Worm (Caenorhabditis elegans) whole organism, L2 larva: ENCODE results near the gene F35F10.14.
"Not testable (repeated sequence)": the region's sequence is repeated elsewhere in the genome, so short reads cannot be mapped to it uniquely, and the experiment has no call there.

Experiments
- C34F6.9 ChIP-seq: fragments of 150-350 bp; optimal IDR thresholded peaks from 2 replicates; lab custom pipeline; 2014; ENCODE audit warnings: missing biosample characterization, missing genetic modification characterization
- F13H6.1 ChIP-seq: sonication (generic microtip); optimal IDR thresholded peaks from 2 replicates; lab custom pipeline; 2016; ENCODE audit warnings: missing genetic modification characterization, missing compliant biosample characterization
- Y55F3AM.14 ChIP-seq: fragments of 200-800 bp; sonication (Bioruptor generic); optimal IDR thresholded peaks from 2 replicates; lab custom pipeline; 2018; ENCODE audit warnings: mild to moderate bottlenecking, missing genetic modification characterization, missing compliant biosample characterization
- ZK546.5 ChIP-seq: sonication (generic microtip); optimal IDR thresholded peaks from 2 replicates; lab custom pipeline; 2017; ENCODE audit warnings: missing biosample characterization, missing genetic modification characterization
- alr-1 ChIP-seq: fragments of 150-350 bp; optimal IDR thresholded peaks from 2 replicates; lab custom pipeline; 2014; ENCODE audit warnings: missing biosample characterization, missing genetic modification characterization
- aly-2 ChIP-seq: fragments of 150-350 bp; optimal IDR thresholded peaks from 2 replicates; lab custom pipeline; 2014; ENCODE audit warnings: missing biosample characterization, missing genetic modification characterization
- ama-1 ChIP-seq: fragments of 150-350 bp; optimal IDR thresholded peaks from 2 replicates; lab custom pipeline; 2018; ENCODE audit warnings: inconsistent platforms
- ceh-16 ChIP-seq: fragments of 150-350 bp; optimal IDR thresholded peaks from 2 replicates; lab custom pipeline; 2014; ENCODE audit warnings: missing biosample characterization, missing genetic modification characterization
- crh-2 ChIP-seq: sonication (generic microtip); optimal IDR thresholded peaks from 2 replicates; lab custom pipeline; 2017; ENCODE audit warnings: missing biosample characterization, missing genetic modification characterization
- dmd-4 ChIP-seq: sonication (generic microtip); optimal IDR thresholded peaks from 2 replicates; lab custom pipeline; 2017; ENCODE audit warnings: missing biosample characterization, missing genetic modification characterization
- egl-27 ChIP-seq: sonication (generic microtip); optimal IDR thresholded peaks from 3 replicates; lab custom pipeline; 2017; ENCODE audit warnings: missing biosample characterization, missing genetic modification reagents, missing genetic modification characterization
- elt-1 ChIP-seq: fragments of 150-350 bp; optimal IDR thresholded peaks from 2 replicates; lab custom pipeline; 2014; ENCODE audit warnings: missing biosample characterization, missing genetic modification characterization
- elt-3 ChIP-seq: sonication (generic microtip); optimal IDR thresholded peaks from 2 replicates; lab custom pipeline; 2017; ENCODE audit warnings: missing biosample characterization, missing genetic modification characterization
- fos-1 ChIP-seq: fragments of 150-350 bp; optimal IDR thresholded peaks from 2 replicates; lab custom pipeline; 2014; ENCODE audit warnings: missing biosample characterization, missing genetic modification characterization
- lin-11 ChIP-seq: fragments of 150-350 bp; sonication (generic microtip); optimal IDR thresholded peaks from 2 replicates; lab custom pipeline; 2014; ENCODE audit warnings: missing biosample characterization, missing genetic modification characterization, inconsistent platforms, mixed read lengths
- lin-13 ChIP-seq: fragments of 150-350 bp; optimal IDR thresholded peaks from 2 replicates; lab custom pipeline; 2014; ENCODE audit warnings: missing biosample characterization, missing genetic modification reagents, missing genetic modification characterization
- lsy-2 ChIP-seq, 2 experiments: fragments of 150-350 bp in 1 of 2; sonication (generic microtip) in 1 of 2; optimal IDR thresholded peaks; 2 replicates each; lab custom pipeline; 2014 to 2017; ENCODE audit warnings: missing biosample characterization in 2 of 2, missing genetic modification characterization in 2 of 2
- mab-5 ChIP-seq: fragments of 150-350 bp; optimal IDR thresholded peaks from 2 replicates; lab custom pipeline; 2014; ENCODE audit warnings: missing biosample characterization, missing genetic modification characterization
- mdl-1 ChIP-seq, 2 experiments: fragments of 150-350 bp in 1 of 2; sonication (generic microtip) in 1 of 2; optimal IDR thresholded peaks; 2 replicates each; lab custom pipeline; 2017; ENCODE audit warnings: missing biosample characterization in 2 of 2, missing genetic modification characterization in 2 of 2
- nhr-11 ChIP-seq: fragments of 150-350 bp; optimal IDR thresholded peaks from 2 replicates; lab custom pipeline; 2014; ENCODE audit warnings: missing biosample characterization, missing genetic modification characterization
- nhr-12 ChIP-seq: fragments of 150-350 bp; optimal IDR thresholded peaks from 2 replicates; lab custom pipeline; 2014; ENCODE audit warnings: missing biosample characterization, missing genetic modification characterization
- nhr-129 ChIP-seq: fragments of 150-350 bp; optimal IDR thresholded peaks from 2 replicates; lab custom pipeline; 2014; ENCODE audit warnings: missing biosample characterization, missing genetic modification characterization
- nhr-21 ChIP-seq: fragments of 150-350 bp; optimal IDR thresholded peaks from 2 replicates; lab custom pipeline; 2014; ENCODE audit warnings: missing biosample characterization, missing genetic modification characterization
- nhr-23 ChIP-seq: fragments of 150-350 bp; optimal IDR thresholded peaks from 2 replicates; lab custom pipeline; 2014; ENCODE audit warnings: missing biosample characterization, missing genetic modification reagents, missing genetic modification characterization
- nhr-237 ChIP-seq: fragments of 150-350 bp; optimal IDR thresholded peaks from 2 replicates; lab custom pipeline; 2014; ENCODE audit warnings: missing biosample characterization, missing genetic modification characterization
- nhr-25 ChIP-seq: fragments of 150-350 bp; sonication (generic microtip); optimal IDR thresholded peaks from 3 replicates; lab custom pipeline; 2014; ENCODE audit warnings: missing biosample characterization, missing genetic modification characterization
- nhr-77 ChIP-seq: fragments of 150-350 bp; optimal IDR thresholded peaks from 2 replicates; lab custom pipeline; 2014; ENCODE audit warnings: missing biosample characterization, missing genetic modification characterization
- peb-1 ChIP-seq: fragments of 150-350 bp; optimal IDR thresholded peaks from 2 replicates; lab custom pipeline; 2014; ENCODE audit warnings: missing biosample characterization, missing genetic modification characterization
- sem-4 ChIP-seq: fragments of 150-350 bp; optimal IDR thresholded peaks from 2 replicates; lab custom pipeline; 2014; ENCODE audit warnings: missing biosample characterization, missing genetic modification reagents, missing genetic modification characterization
- sma-3 ChIP-seq: sonication (generic microtip); optimal IDR thresholded peaks from 2 replicates; lab custom pipeline; 2016; ENCODE audit warnings: missing genetic modification reagents, missing genetic modification characterization, missing compliant biosample characterization
- sma-9 ChIP-seq, 2 experiments: fragments of 150-350 bp in 1 of 2; sonication (generic microtip) in 1 of 2; optimal IDR thresholded peaks; 2 replicates each; lab custom pipeline; 2014 to 2016; ENCODE audit warnings: missing genetic modification characterization in 2 of 2, mild to moderate bottlenecking in 1 of 2, missing biosample characterization in 1 of 2, missing compliant biosample characterization in 1 of 2, missing genetic modification reagents in 1 of 2, moderate library complexity in 1 of 2
- unc-39 ChIP-seq: fragments of 150-350 bp; optimal IDR thresholded peaks from 2 replicates; lab custom pipeline; 2014; ENCODE audit warnings: missing biosample characterization, missing genetic modification characterization
- unc-55 ChIP-seq: fragments of 150-350 bp; sonication (generic microtip); optimal IDR thresholded peaks from 3 replicates; lab custom pipeline; 2014; ENCODE audit warnings: missing biosample characterization, missing genetic modification reagents, missing genetic modification characterization
- unc-62 ChIP-seq: fragments of 150-350 bp; optimal IDR thresholded peaks from 2 replicates; lab custom pipeline; 2014; ENCODE audit warnings: missing biosample characterization, missing genetic modification reagents, missing genetic modification characterization
- zag-1 ChIP-seq: fragments of 150-350 bp; optimal IDR thresholded peaks from 2 replicates; lab custom pipeline; 2014; ENCODE audit warnings: missing biosample characterization, missing genetic modification characterization
- ztf-11 ChIP-seq: sonication (generic microtip); optimal IDR thresholded peaks from 2 replicates; lab custom pipeline; 2017; ENCODE audit warnings: missing biosample characterization, missing genetic modification characterization
- ztf-4 ChIP-seq: fragments of 150-350 bp; optimal IDR thresholded peaks from 2 replicates; lab custom pipeline; 2014; ENCODE audit warnings: missing biosample characterization, missing genetic modification characterization

The F35F10.14 gene

ce11 chrV:3320005-3320404, at the start of gene F35F10.14:
F35F10.14 (minus strand) TSS chrV:3320105.
- TF ChIP-seq lin-11: no peak
- no peak for TF ChIP-seq unc-62 (GFP tag; lab: Kevin White, UChicago)
- TF ChIP-seq ztf-4 (tag; lab: Kevin White, UChicago): no peak
- no peak for TF ChIP-seq mab-5
- TF ChIP-seq crh-2 (tag; lab: Kevin White, UChicago): no peak
- TF ChIP-seq, all 48 proteins: peak for 0

- not testable (repeated sequence) for TF ChIP-seq elt-1 (tag; lab: Kevin White, UChicago); nhr-237 (tag; lab: Kevin White, UChicago); fos-1
- TF ChIP-seq, all 48 proteins: peak for 0; not testable (repeated sequence) for 48
Observed at ce11 chrV:3367773-3368172, 47.9 kb upstream of the F35F10.14 start, which contains the start of gene C04E12.2. C04E12.2 (plus strand) TSS chrV:3368073.

- TF ChIP-seq sma-3 (GFP tag; lab: Kevin White, UChicago) (no peak), aly-2 (tag; lab: Kevin White, UChicago) (no peak), C34F6.9 (tag; lab: Kevin White, UChicago) (no peak), lsy-2 (tag; optimal IDR thresholded peaks at IDR 0.05; lab: Kevin White, UChicago) (no peak), lin-13 (GFP tag; lab: Kevin White, UChicago) (no peak), nhr-21 (no peak), nhr-12 (tag; lab: Kevin White, UChicago) (no peak), sem-4 (tag; lab: Kevin White, UChicago) (no peak), ceh-16 (no peak), nhr-129 (tag; lab: Kevin White, UChicago) (no peak), sma-9 (GFP tag; optimal IDR thresholded peaks at IDR 0.05; lab: Kevin White, UChicago) (no peak), sma-9 (tag; optimal IDR thresholded peaks at IDR 0.05; lab: Kevin White, UChicago) (no peak), ZK546.5 (tag; lab: Kevin White, UChicago) (no peak), egl-27 (tag; lab: Kevin White, UChicago) (no peak), peb-1 (tag; lab: Kevin White, UChicago) (no peak), crh-2 (tag; lab: Kevin White, UChicago) (no peak), ama-1 (lab: Kevin White, UChicago) (no peak), zag-1 (tag; lab: Kevin White, UChicago) (no peak), F13H6.1 (tag; lab: Kevin White, UChicago) (no peak)
Observed at ce11 chrV:3362475-3362874, 42.6 kb upstream of the F35F10.14 start, which contains the start of gene C04E12.4. C04E12.4 (plus strand) TSS chrV:3362775.

ce11 chrV:3361633-3362032, 41.7 kb upstream of the F35F10.14 start:
- TF ChIP-seq unc-39 (tag; lab: Kevin White, UChicago) (no peak), F13H6.1 (tag; lab: Kevin White, UChicago) (no peak), ztf-11 (no peak), unc-55 (GFP tag; lab: Kevin White, UChicago) (no peak), elt-3 (tag; lab: Kevin White, UChicago) (no peak), nhr-12 (tag; lab: Kevin White, UChicago) (no peak), dmd-4 (tag; lab: Kevin White, UChicago) (no peak), alr-1 (no peak), nhr-77 (tag; lab: Kevin White, UChicago) (no peak), Y55F3AM.14 (GFP tag; lab: Kevin White, UChicago) (no peak), unc-62 (GFP tag; lab: Kevin White, UChicago) (no peak), mdl-1 (tag; optimal IDR thresholded peaks at IDR 0.05; lab: Kevin White, UChicago) (no peak), nhr-25 (tag; lab: Kevin White, UChicago) (no peak)

ce11 chrV:3358267-3358666, 38.4 kb upstream of the F35F10.14 start, which contains the start of gene C04E12.5:
C04E12.5 (plus strand) TSS chrV:3358567.
- TF ChIP-seq nhr-25 (tag; lab: Kevin White, UChicago) (no peak), nhr-23 (tag; lab: Kevin White, UChicago) (no peak), ztf-11 (no peak), fos-1 (no peak), nhr-237 (tag; lab: Kevin White, UChicago) (no peak), lin-13 (GFP tag; lab: Kevin White, UChicago) (no peak), crh-2 (tag; lab: Kevin White, UChicago) (no peak), nhr-12 (tag; lab: Kevin White, UChicago) (no peak), nhr-11 (tag; lab: Kevin White, UChicago) (no peak), zag-1 (tag; lab: Kevin White, UChicago) (no peak), nhr-129 (tag; lab: Kevin White, UChicago) (no peak), unc-55 (GFP tag; lab: Kevin White, UChicago) (no peak), elt-1 (tag; lab: Kevin White, UChicago) (no peak), nhr-77 (tag; lab: Kevin White, UChicago) (no peak), F13H6.1 (tag; lab: Kevin White, UChicago) (no peak), C34F6.9 (tag; lab: Kevin White, UChicago) (no peak)
